Worm (Caenorhabditis elegans) whole organism, L4/young adult: Measurements from ENCODE around the gene F59F4.3.

Experiments used
- dao-5 ChIP-seq: sonication (generic microtip); optimal IDR thresholded peaks from 2 replicates; lab custom pipeline; 2016; ENCODE audit warnings: missing genotype, missing genetic modification characterization, moderate library complexity, missing compliant biosample characterization
- him-1 ChIP-seq: sonication (generic microtip); optimal IDR thresholded peaks from 2 replicates; lab custom pipeline; 2016; ENCODE audit warnings: missing genotype, missing genetic modification reagents, missing genetic modification characterization, missing compliant biosample characterization

DNA sequence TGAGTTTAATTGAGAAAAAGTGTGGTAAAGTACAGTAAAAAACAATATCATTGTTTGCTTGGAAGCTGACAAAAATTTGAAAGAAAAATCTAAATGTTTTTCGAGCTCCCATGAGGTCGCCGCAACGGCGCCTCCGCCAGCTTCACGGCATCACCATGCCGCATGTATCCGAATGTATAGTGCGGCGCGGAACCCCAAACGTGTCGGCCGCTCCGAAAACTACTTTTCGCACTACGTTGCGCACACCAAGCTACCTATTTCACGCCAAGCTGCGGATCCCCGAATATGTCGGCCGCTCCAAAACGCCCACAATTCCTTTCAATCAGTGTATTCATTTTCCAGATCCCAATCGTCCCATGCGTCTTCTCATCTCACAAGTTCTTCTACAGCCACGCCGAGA lies 3.6 kb upstream of the F59F4.3 start:
- TF ChIP-seq dao-5 (no peak), him-1 (tag; lab: Kevin White, UChicago) (no peak)
